Worm (Caenorhabditis elegans) whole organism, late embryonic: ENCODE data around the gene his-60.

Source experiments
- C38D4.7 ChIP-seq: fragments of 200-800 bp; sonication (Bioruptor generic); optimal IDR thresholded peaks from 2 replicates; lab custom pipeline; 2018; ENCODE audit warnings: mild to moderate bottlenecking, missing genetic modification characterization, moderate library complexity, missing compliant biosample characterization
- F13H6.1 ChIP-seq: sonication (generic microtip); optimal IDR thresholded peaks from 2 replicates; lab custom pipeline; 2016; ENCODE audit warnings: missing genetic modification characterization, missing compliant biosample characterization
- K02D7.2 ChIP-seq: sonication (generic microtip); optimal IDR thresholded peaks from 2 replicates; lab custom pipeline; 2017; ENCODE audit warnings: mild to moderate bottlenecking, missing genetic modification characterization, missing compliant biosample characterization
- T23F11.4 ChIP-seq: fragments of 200-800 bp; sonication (Bioruptor generic); optimal IDR thresholded peaks from 2 replicates; lab custom pipeline; 2018; ENCODE audit warnings: mild to moderate bottlenecking, missing genetic modification characterization, missing compliant biosample characterization
- Y22D7AL.16 ChIP-seq: sonication (generic microtip); optimal IDR thresholded peaks from 2 replicates; lab custom pipeline; 2016; ENCODE audit warnings: missing genetic modification characterization, missing compliant biosample characterization
- ahr-1 ChIP-seq: sonication (generic microtip); optimal IDR thresholded peaks from 2 replicates; lab custom pipeline; 2016; ENCODE audit warnings: missing genetic modification characterization, missing compliant biosample characterization
- ama-1 ChIP-seq: fragments of 150-350 bp; optimal IDR thresholded peaks from 2 replicates; lab custom pipeline; 2014
- ceh-14 ChIP-seq: sonication (generic microtip); optimal IDR thresholded peaks from 2 replicates; lab custom pipeline; 2016; ENCODE audit warnings: missing genotype, missing genetic modification characterization, missing compliant biosample characterization
- ceh-2 ChIP-seq: sonication (generic microtip); optimal IDR thresholded peaks from 2 replicates; lab custom pipeline; 2016; ENCODE audit warnings: missing genotype, missing genetic modification characterization, missing compliant biosample characterization
- ceh-22 ChIP-seq: sonication (generic microtip); optimal IDR thresholded peaks from 2 replicates; lab custom pipeline; 2017; ENCODE audit warnings: missing biosample characterization, missing genetic modification characterization
- ceh-24 ChIP-seq: sonication (generic microtip); optimal IDR thresholded peaks from 2 replicates; lab custom pipeline; 2016; ENCODE audit warnings: mild to moderate bottlenecking, missing genetic modification characterization, missing compliant biosample characterization
- ceh-31 ChIP-seq: sonication (generic microtip); optimal IDR thresholded peaks from 2 replicates; lab custom pipeline; 2016; ENCODE audit warnings: missing genetic modification characterization, missing compliant biosample characterization
- ceh-34 ChIP-seq: sonication (generic microtip); optimal IDR thresholded peaks from 2 replicates; lab custom pipeline; 2016; ENCODE audit warnings: mild to moderate bottlenecking, missing genetic modification characterization, missing compliant biosample characterization
- ceh-9 ChIP-seq: sonication (generic microtip); optimal IDR thresholded peaks from 2 replicates; lab custom pipeline; 2016; ENCODE audit warnings: mild to moderate bottlenecking, missing genetic modification characterization, inconsistent platforms, missing compliant biosample characterization
- che-1 ChIP-seq: sonication (generic microtip); optimal IDR thresholded peaks from 2 replicates; lab custom pipeline; 2016; ENCODE audit warnings: mild to moderate bottlenecking, missing genetic modification characterization, missing compliant biosample characterization
- dmd-4 ChIP-seq: sonication (generic microtip); optimal IDR thresholded peaks from 2 replicates; lab custom pipeline; 2016; ENCODE audit warnings: borderline replicate concordance, missing genetic modification characterization, missing compliant biosample characterization
- elt-2 ChIP-seq: sonication (generic microtip); optimal IDR thresholded peaks from 2 replicates; lab custom pipeline; 2016; ENCODE audit warnings: missing genetic modification reagents, missing genetic modification characterization, missing compliant biosample characterization
- ets-4 ChIP-seq: sonication (generic microtip); optimal IDR thresholded peaks from 2 replicates; lab custom pipeline; 2016; ENCODE audit warnings: missing genetic modification characterization, missing compliant biosample characterization
- eyg-1 ChIP-seq: sonication (generic microtip); optimal IDR thresholded peaks from 2 replicates; lab custom pipeline; 2016; ENCODE audit warnings: missing genotype, missing genetic modification characterization, missing compliant biosample characterization
- fkh-10 ChIP-seq: fragments of 150-350 bp; optimal IDR thresholded peaks from 2 replicates; lab custom pipeline; 2014; ENCODE audit warnings: missing biosample characterization, missing genetic modification reagents, missing genetic modification characterization
- fkh-6 ChIP-seq: sonication (generic microtip); optimal IDR thresholded peaks from 2 replicates; lab custom pipeline; 2016; ENCODE audit warnings: missing genetic modification characterization, missing compliant biosample characterization
- gmeb-2 ChIP-seq: sonication (generic microtip); optimal IDR thresholded peaks from 2 replicates; lab custom pipeline; 2016; ENCODE audit warnings: missing genetic modification characterization, inconsistent platforms, missing compliant biosample characterization
- hlh-30 ChIP-seq: sonication (generic microtip); optimal IDR thresholded peaks from 2 replicates; lab custom pipeline; 2017; ENCODE audit warnings: antibody characterized with exemption, missing genetic modification characterization, missing compliant biosample characterization; ENCODE audit not compliant: insufficient read depth
- hlh-6 ChIP-seq: sonication (generic microtip); optimal IDR thresholded peaks from 2 replicates; lab custom pipeline; 2016; ENCODE audit warnings: missing genotype, missing genetic modification characterization, missing compliant biosample characterization
- hlh-8 ChIP-seq: sonication (generic microtip); optimal IDR thresholded peaks from 2 replicates; lab custom pipeline; 2016; ENCODE audit warnings: missing genotype, missing genetic modification characterization, missing compliant biosample characterization
- lim-6 ChIP-seq: sonication (generic microtip); optimal IDR thresholded peaks from 2 replicates; lab custom pipeline; 2016; ENCODE audit warnings: missing genetic modification characterization, missing compliant biosample characterization
- lin-11 ChIP-seq: fragments of 200-800 bp; sonication (Bioruptor generic); optimal IDR thresholded peaks from 2 replicates; lab custom pipeline; 2018; ENCODE audit warnings: mild to moderate bottlenecking, missing genetic modification characterization, missing compliant biosample characterization
- madf-2 ChIP-seq: sonication (generic microtip); optimal IDR thresholded peaks from 2 replicates; lab custom pipeline; 2017; ENCODE audit warnings: missing genetic modification characterization, missing compliant biosample characterization
- nfya-1 ChIP-seq: sonication (generic microtip); optimal IDR thresholded peaks from 2 replicates; lab custom pipeline; 2017; ENCODE audit warnings: missing genetic modification characterization, mild to moderate bottlenecking, missing compliant biosample characterization, antibody characterized with exemption, moderate library complexity
- odd-2 ChIP-seq: sonication (generic microtip); optimal IDR thresholded peaks from 2 replicates; lab custom pipeline; 2017; ENCODE audit warnings: antibody characterized with exemption, mild to moderate bottlenecking, missing genetic modification characterization, missing compliant biosample characterization
- pag-3 ChIP-seq: sonication (generic microtip); optimal IDR thresholded peaks from 2 replicates; lab custom pipeline; 2016; ENCODE audit warnings: missing compliant biosample characterization, missing genetic modification characterization, borderline replicate concordance
- pha-4 ChIP-seq: fragments of 150-350 bp; optimal IDR thresholded peaks from 2 replicates; lab custom pipeline; 2018; ENCODE audit warnings: missing biosample characterization, missing genetic modification reagents, missing genetic modification characterization
- pqm-1 ChIP-seq: sonication (generic microtip); optimal IDR thresholded peaks from 2 replicates; lab custom pipeline; 2016; ENCODE audit warnings: missing genetic modification characterization, missing compliant biosample characterization
- pros-1 ChIP-seq: fragments of 150-350 bp; optimal IDR thresholded peaks from 2 replicates; lab custom pipeline; 2014; ENCODE audit warnings: missing biosample characterization, missing genetic modification reagents, missing genetic modification characterization
- sdc-2 ChIP-seq: sonication (generic microtip); optimal IDR thresholded peaks from 2 replicates; lab custom pipeline; 2016; ENCODE audit warnings: missing genotype, missing genetic modification characterization, missing compliant biosample characterization
- syd-9 ChIP-seq: sonication (generic microtip); optimal IDR thresholded peaks from 2 replicates; lab custom pipeline; 2016; ENCODE audit warnings: mild to moderate bottlenecking, missing genetic modification characterization, moderate library complexity, missing compliant biosample characterization
- ttx-3 ChIP-seq: sonication (generic microtip); optimal IDR thresholded peaks from 2 replicates; lab custom pipeline; 2016; ENCODE audit warnings: missing genetic modification reagents, missing genetic modification characterization, missing compliant biosample characterization
- unc-3 ChIP-seq, 2 experiments: fragments of 200-800 bp in 1 of 2; sonication (Bioruptor generic) in 1 of 2; sonication (generic microtip) in 1 of 2; conservative IDR thresholded peaks in 1 of 2; optimal IDR thresholded peaks in 1 of 2; 2 replicates each; pipeline versions ENCODE4 v1.3.6 to Lab custom; 2016 to 2022; ENCODE audit warnings: missing compliant biosample characterization in 2 of 2, missing genetic modification characterization in 2 of 2, missing genetic modification reagents in 1 of 2
- unc-55 ChIP-seq: sonication (generic microtip); optimal IDR thresholded peaks from 2 replicates; lab custom pipeline; 2017; ENCODE audit warnings: missing biosample characterization, missing genetic modification reagents, missing genetic modification characterization
- unc-86 ChIP-seq: sonication (generic microtip); optimal IDR thresholded peaks from 2 replicates; lab custom pipeline; 2016; ENCODE audit warnings: missing genetic modification characterization, missing compliant biosample characterization

Gene his-60

ce11 chrIV:7507305-7507704 is 19.5 kb upstream of the his-60 start:
- TF ChIP-seq hlh-30 (tag; lab: Kevin White, UChicago) (peak; percentile 76), F13H6.1 (tag; lab: Kevin White, UChicago) (no peak)
- TF ChIP-seq, all 69 proteins: peak for 1

- TF ChIP-seq gmeb-2 (tag; lab: Kevin White, UChicago): no peak
- TF ChIP-seq K02D7.2 (tag; lab: Kevin White, UChicago): no peak
- no peak for TF ChIP-seq ttx-3 (tag; lab: Kevin White, UChicago)
- TF ChIP-seq ceh-9: no peak
- no peak for TF ChIP-seq che-1 (tag; lab: Kevin White, UChicago)
- TF ChIP-seq unc-3 (GFP tag; conservative IDR thresholded peaks at IDR 0.05; lab: Robert Waterston, UW): no peak
- TF ChIP-seq unc-3 (tag; optimal IDR thresholded peaks at IDR 0.05; lab: Kevin White, UChicago): no peak
- no peak for TF ChIP-seq C38D4.7 (GFP tag; lab: Kevin White, UChicago)
- TF ChIP-seq eyg-1 (tag; lab: Kevin White, UChicago): no peak
- no peak for TF ChIP-seq ceh-2 (tag; lab: Kevin White, UChicago)
- no peak for TF ChIP-seq madf-2 (tag; lab: Kevin White, UChicago)
- TF ChIP-seq pros-1 (tag; lab: Kevin White, UChicago): no peak
- TF ChIP-seq syd-9 (tag; lab: Kevin White, UChicago): no peak
- TF ChIP-seq pha-4: no peak
- no peak for TF ChIP-seq hlh-8 (tag; lab: Kevin White, UChicago)
- no peak for TF ChIP-seq unc-86 (tag; lab: Kevin White, UChicago)
- no peak for TF ChIP-seq lim-6 (tag; lab: Kevin White, UChicago)
- no peak for TF ChIP-seq pqm-1 (tag; lab: Kevin White, UChicago)
- TF ChIP-seq unc-55: no peak
- no peak for TF ChIP-seq fkh-10
- no peak for TF ChIP-seq ceh-14
Observed at ce11 chrIV:7506711-7507110, 18.9 kb upstream of the his-60 start.

DNA sequence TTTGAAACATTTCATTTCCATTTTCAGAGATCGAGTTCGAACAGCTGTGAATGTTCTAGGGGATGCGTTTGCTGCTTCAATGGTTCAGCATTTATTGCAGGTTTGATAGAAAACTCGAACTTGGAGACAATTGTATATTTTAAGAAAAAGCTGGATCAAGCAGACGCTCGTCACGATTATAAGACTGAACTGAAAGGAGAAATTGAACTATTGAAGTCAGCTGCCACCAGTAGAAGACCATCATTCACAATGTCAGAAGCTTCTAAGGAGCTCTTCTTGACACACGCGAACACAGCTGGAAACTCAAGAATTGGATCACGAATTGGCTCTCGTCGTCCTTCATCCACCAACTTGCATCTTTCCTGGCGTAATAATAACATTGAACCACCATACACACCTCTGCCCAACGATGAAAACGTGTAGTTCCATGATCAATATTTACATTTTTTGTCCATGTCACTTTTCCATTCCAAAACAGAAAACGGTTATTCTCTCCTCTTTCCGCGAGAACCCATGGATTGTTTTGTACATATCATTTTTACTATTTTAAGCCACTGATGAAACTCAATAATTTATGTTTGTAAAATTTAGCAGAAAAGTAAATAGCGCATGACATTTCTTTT is 18.2 kb upstream of the his-60 start:
- no peak for TF ChIP-seq hlh-6
- peak; percentile 38 for TF ChIP-seq ama-1 (lab: Kevin White, UChicago)

DNA sequence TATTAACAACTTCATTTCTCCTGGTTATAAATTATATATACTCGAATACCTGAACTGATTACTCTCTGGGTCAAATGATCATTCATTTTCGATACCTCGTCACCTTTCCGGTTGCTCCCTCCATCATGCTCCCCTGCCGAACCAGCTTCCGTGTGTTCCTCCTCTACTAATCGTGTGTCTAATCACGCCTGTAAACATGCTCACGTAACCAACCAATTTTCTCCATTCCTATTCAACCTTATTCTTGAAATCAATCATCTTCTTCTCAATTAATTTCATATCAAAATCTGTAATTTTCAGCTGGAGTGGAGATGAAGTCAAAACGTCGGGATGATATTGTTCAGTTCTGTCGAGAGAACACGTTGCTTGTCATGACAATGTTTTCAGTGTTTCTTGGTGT is 15.5 kb upstream of the his-60 start, which contains the start of gene glt-6:
TSS of gene glt-6 (plus strand) at position 301 of the 400 bp plus-strand sequence.
- TF ChIP-seq sdc-2 (no peak), nfya-1 (no peak), madf-2 (tag; lab: Kevin White, UChicago) (no peak), unc-86 (tag; lab: Kevin White, UChicago) (no peak), fkh-6 (tag; lab: Kevin White, UChicago) (no peak), odd-2 (no peak), pag-3 (tag; lab: Kevin White, UChicago) (no peak), elt-2 (no peak), ceh-2 (tag; lab: Kevin White, UChicago) (no peak), Y22D7AL.16 (tag; lab: Kevin White, UChicago) (no peak), ceh-14 (no peak), ets-4 (no peak), lim-6 (tag; lab: Kevin White, UChicago) (no peak)

DNA sequence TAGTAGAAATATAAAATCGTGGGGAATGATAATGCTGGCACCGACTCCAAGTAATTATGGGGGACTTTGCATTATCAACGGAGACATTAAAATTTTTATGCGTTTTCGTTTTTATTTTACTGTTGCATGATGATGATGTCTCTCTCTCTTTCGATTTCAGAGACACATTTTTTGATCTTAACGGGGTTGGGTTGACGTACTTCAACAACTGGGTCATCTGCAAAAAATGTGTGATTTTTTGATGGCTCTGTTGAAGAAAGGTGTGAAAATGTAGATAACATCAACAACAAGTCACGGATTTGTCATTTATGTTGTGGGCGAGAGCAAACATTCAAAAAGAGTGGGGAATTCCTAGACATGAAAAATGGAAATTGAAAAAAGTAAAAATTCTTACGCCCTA is 13.5 kb upstream of the his-60 start, which contains the start of gene F55G1.15:
TSS of gene F55G1.15 (minus strand) at position 101 of the 400 bp plus-strand sequence.
- TF ChIP-seq fkh-6 (tag; lab: Kevin White, UChicago): no peak
- TF ChIP-seq gmeb-2 (tag; lab: Kevin White, UChicago): no peak
- no peak for TF ChIP-seq che-1 (tag; lab: Kevin White, UChicago)
- TF ChIP-seq ceh-34 (tag; lab: Kevin White, UChicago): no peak
- no peak for TF ChIP-seq lin-11 (tag; lab: Kevin White, UChicago)
- no peak for TF ChIP-seq ahr-1 (tag; lab: Kevin White, UChicago)
- no peak for TF ChIP-seq ceh-22
- TF ChIP-seq F13H6.1 (tag; lab: Kevin White, UChicago): no peak
- TF ChIP-seq dmd-4 (tag; lab: Kevin White, UChicago): no peak
- no peak for TF ChIP-seq eyg-1 (tag; lab: Kevin White, UChicago)
- no peak for TF ChIP-seq ceh-31 (tag; lab: Kevin White, UChicago)
- TF ChIP-seq hlh-30 (tag; lab: Kevin White, UChicago): no peak
- TF ChIP-seq ceh-24: no peak
- TF ChIP-seq T23F11.4 (GFP tag; lab: Kevin White, UChicago): no peak
- no peak for TF ChIP-seq pag-3 (tag; lab: Kevin White, UChicago)
- TF ChIP-seq, all 69 proteins: peak for 0
